Fruit fly (Drosophila melanogaster) whole organism, embryonic: ENCODE data around the gene MED28.

Experiments used
- Antp ChIP-seq: fragments of 200-800 bp; sonication (Bioruptor generic); optimal IDR thresholded peaks from 3 replicates; lab custom pipeline; 2016; ENCODE audit warnings: missing biosample characterization, missing genetic modification characterization
- Asciz ChIP-seq: fragments of 200-800 bp; sonication (Bioruptor generic); optimal IDR thresholded peaks from 2 replicates; lab custom pipeline; 2017; ENCODE audit warnings: missing biosample characterization, mild to moderate bottlenecking, missing genetic modification characterization, missing genetic modification reagents
- B-H1 ChIP-seq: fragments of 200-800 bp; sonication (Bioruptor generic); IDR thresholded peaks from 3 replicates; pipeline ENCODE4 v1.3.6; 2022; ENCODE audit warnings: missing biosample characterization, missing genetic modification characterization
- CG1024 ChIP-seq: fragments of 200-800 bp; sonication (Bioruptor generic); IDR thresholded peaks from 2 replicates; pipeline ENCODE4 v1.3.6; 2022; ENCODE audit warnings: missing biosample characterization, missing genetic modification characterization
- CG10366 ChIP-seq: fragments of 200-800 bp; sonication (Bioruptor generic); IDR thresholded peaks from 2 replicates; pipeline ENCODE4 v1.3.6; 2022; ENCODE audit warnings: missing biosample characterization, missing genetic modification characterization
- CG11247 ChIP-seq: fragments of 200-800 bp; sonication (Bioruptor generic); IDR thresholded peaks from 2 replicates; pipeline ENCODE4 v1.3.6; 2022; ENCODE audit warnings: missing biosample characterization, missing genetic modification characterization
- CG12236 ChIP-seq: fragments of 200-800 bp; sonication (Bioruptor generic); optimal IDR thresholded peaks from 2 replicates; lab custom pipeline; 2016; ENCODE audit warnings: missing biosample characterization, missing genetic modification characterization
- CG12942 ChIP-seq: fragments of 200-800 bp; sonication (Bioruptor generic); optimal IDR thresholded peaks from 3 replicates; lab custom pipeline; 2016; ENCODE audit warnings: missing biosample characterization, missing genetic modification characterization
- CG14050 ChIP-seq: fragments of 200-800 bp; sonication (Bioruptor generic); IDR thresholded peaks from 3 replicates; pipeline ENCODE4 v1.3.6; 2022; ENCODE audit warnings: missing biosample characterization, missing genetic modification characterization
- CG15601 ChIP-seq: fragments of 200-800 bp; sonication (Bioruptor generic); optimal IDR thresholded peaks from 3 replicates; lab custom pipeline; 2019; ENCODE audit warnings: missing biosample characterization, mild to moderate bottlenecking, missing genetic modification characterization, moderate library complexity
- CG16779 ChIP-seq: fragments of 200-800 bp; sonication (Bioruptor generic); IDR thresholded peaks from 2 replicates; pipeline ENCODE4 v1.3.6; 2022; ENCODE audit warnings: missing biosample characterization, missing genetic modification characterization
- CG17385 ChIP-seq: fragments of 200-800 bp; sonication (Bioruptor generic); optimal IDR thresholded peaks from 3 replicates; lab custom pipeline; 2018; ENCODE audit warnings: missing biosample characterization, mild to moderate bottlenecking, missing genetic modification characterization
- CG3065 ChIP-seq: fragments of 200-800 bp; sonication (Bioruptor generic); optimal IDR thresholded peaks from 2 replicates; lab custom pipeline; 2016; ENCODE audit warnings: missing biosample characterization, missing genetic modification characterization
- CG32532 ChIP-seq: fragments of 200-800 bp; sonication (Bioruptor generic); IDR thresholded peaks from 2 replicates; pipeline ENCODE4 v1.3.6; 2022; ENCODE audit warnings: missing biosample characterization, missing genetic modification characterization
- CG3847 ChIP-seq: fragments of 200-800 bp; sonication (Bioruptor generic); IDR thresholded peaks from 2 replicates; pipeline ENCODE4 v1.3.6; 2022; ENCODE audit warnings: missing biosample characterization, missing genetic modification characterization
- CG42726 ChIP-seq: fragments of 200-800 bp; sonication (Bioruptor generic); IDR thresholded peaks from 2 replicates; pipeline ENCODE4 v1.3.6; 2022; ENCODE audit warnings: missing biosample characterization, missing genetic modification characterization; ENCODE audit not compliant: partially characterized antibody
- CG8089 ChIP-seq: fragments of 200-800 bp; sonication (Bioruptor generic); optimal IDR thresholded peaks from 3 replicates; lab custom pipeline; 2016; ENCODE audit warnings: missing biosample characterization, missing genetic modification characterization
- Doc3 ChIP-seq: fragments of 200-800 bp; sonication (Bioruptor generic); IDR thresholded peaks from 3 replicates; pipeline ENCODE4 v1.3.6; 2022; ENCODE audit warnings: missing biosample characterization, missing genetic modification characterization; ENCODE audit not compliant: partially characterized antibody
- Dref ChIP-seq: fragments of 200-800 bp; sonication (Bioruptor generic); IDR thresholded peaks from 2 replicates; pipeline ENCODE4 v1.3.6; 2022; ENCODE audit warnings: missing biosample characterization, missing genetic modification characterization
- Elba2 ChIP-seq: fragments of 200-800 bp; sonication (Bioruptor generic); optimal IDR thresholded peaks from 3 replicates; lab custom pipeline; 2016; ENCODE audit warnings: missing biosample characterization, missing genetic modification characterization
- Ets65A ChIP-seq: fragments of 200-800 bp; sonication (Bioruptor generic); peaks from one replicate; lab custom pipeline; 2016; ENCODE audit warnings: missing biosample characterization, missing genetic modification characterization
- Hmr ChIP-seq: fragments of 200-800 bp; sonication (Bioruptor generic); optimal IDR thresholded peaks from 3 replicates; lab custom pipeline; 2017; ENCODE audit warnings: mild to moderate bottlenecking, missing biosample characterization, missing genetic modification reagents, missing genetic modification characterization
- Hsf ChIP-seq: fragments of 200-800 bp; sonication (Bioruptor generic); optimal IDR thresholded peaks from 3 replicates; lab custom pipeline; 2016; ENCODE audit warnings: missing biosample characterization, missing genetic modification characterization
- Jarid2 ChIP-seq: fragments of 200-800 bp; sonication (Bioruptor generic); optimal IDR thresholded peaks from 3 replicates; lab custom pipeline; 2017; ENCODE audit warnings: mild to moderate bottlenecking, missing biosample characterization, missing genetic modification reagents, missing genetic modification characterization
- Myb ChIP-seq: fragments of 200-800 bp; sonication (Bioruptor generic); optimal IDR thresholded peaks from 2 replicates; lab custom pipeline; 2016; ENCODE audit warnings: missing biosample characterization, missing genetic modification characterization
- NFAT ChIP-seq: fragments of 200-800 bp; sonication (Bioruptor generic); IDR thresholded peaks from 2 replicates; pipeline ENCODE4 v1.3.6; 2022; ENCODE audit warnings: missing biosample characterization, missing genetic modification characterization
- Side ChIP-seq: fragments of 200-800 bp; sonication (Bioruptor generic); optimal IDR thresholded peaks from 2 replicates; lab custom pipeline; 2016; ENCODE audit warnings: missing biosample characterization, missing genetic modification characterization
- Xbp1 ChIP-seq: fragments of 200-800 bp; sonication (Bioruptor generic); optimal IDR thresholded peaks from 3 replicates; lab custom pipeline; 2016; ENCODE audit warnings: missing biosample characterization, mild to moderate bottlenecking, missing genetic modification characterization
- amos ChIP-seq: fragments of 200-800 bp; sonication (Bioruptor generic); IDR thresholded peaks from 2 replicates; pipeline ENCODE4 v1.3.6; 2022; ENCODE audit warnings: missing biosample characterization, missing genetic modification characterization; ENCODE audit not compliant: partially characterized antibody
- bcd ChIP-seq: fragments of 200-800 bp; sonication (Bioruptor generic); optimal IDR thresholded peaks from 2 replicates; lab custom pipeline; 2017; ENCODE audit warnings: missing biosample characterization, mild to moderate bottlenecking, missing genetic modification characterization
- cg ChIP-seq: fragments of 200-800 bp; sonication (Bioruptor generic); optimal IDR thresholded peaks from 3 replicates; lab custom pipeline; 2019; ENCODE audit warnings: missing biosample characterization, mild to moderate bottlenecking, missing genetic modification characterization, moderate library complexity
- chif ChIP-seq, 2 experiments: fragments of 200-800 bp; sonication (Bioruptor generic); optimal IDR thresholded peaks; 3 replicates each; lab custom pipeline; 2016; ENCODE audit warnings: missing biosample characterization in 2 of 2, missing genetic modification characterization in 2 of 2
- da ChIP-seq: fragments of 200-800 bp; sonication (Bioruptor generic); optimal IDR thresholded peaks from 2 replicates; lab custom pipeline; 2016; ENCODE audit warnings: missing biosample characterization, missing genetic modification characterization
- dm ChIP-seq: fragments of 200-800 bp; sonication (Bioruptor generic); optimal IDR thresholded peaks from 3 replicates; lab custom pipeline; 2016; ENCODE audit warnings: missing biosample characterization, missing genetic modification characterization
- gce ChIP-seq: fragments of 200-800 bp; sonication (Bioruptor generic); IDR thresholded peaks from 3 replicates; pipeline ENCODE4 v1.3.6; 2022; ENCODE audit warnings: missing biosample characterization, missing genetic modification characterization
- kay ChIP-seq: fragments of 200-800 bp; sonication (Bioruptor generic); optimal IDR thresholded peaks from 2 replicates; lab custom pipeline; 2016; ENCODE audit warnings: missing biosample characterization, missing genetic modification characterization
- lilli ChIP-seq: fragments of 200-800 bp; sonication (Bioruptor generic); optimal IDR thresholded peaks from 3 replicates; lab custom pipeline; 2016; ENCODE audit warnings: missing biosample characterization, missing genetic modification characterization
- mam ChIP-seq: fragments of 200-800 bp; sonication (Bioruptor generic); optimal IDR thresholded peaks from 3 replicates; lab custom pipeline; 2016; ENCODE audit warnings: missing biosample characterization, missing genetic modification characterization
- nmo ChIP-seq: fragments of 200-800 bp; sonication (Bioruptor generic); optimal IDR thresholded peaks from 2 replicates; lab custom pipeline; 2018; ENCODE audit warnings: missing biosample characterization, mild to moderate bottlenecking, missing genetic modification characterization, moderate library complexity
- onecut ChIP-seq: fragments of 200-800 bp; sonication (Bioruptor generic); IDR thresholded peaks from 2 replicates; pipeline ENCODE4 v1.3.6; 2022; ENCODE audit warnings: missing biosample characterization, missing genetic modification characterization
- pan ChIP-seq, 4 experiments: fragments of >200 bp in 3 of 4; fragments of 200-800 bp in 1 of 4; sonication (Bioruptor generic) in 1 of 4; optimal IDR thresholded peaks in 3 of 4; IDR thresholded peaks in 1 of 4; 2 replicates each; pipeline versions ENCODE4 v1.3.6 to Lab custom; 2017 to 2022; ENCODE audit warnings: missing biosample characterization in 2 of 4, missing genetic modification characterization in 2 of 4, mixed read lengths in 1 of 4
- peb ChIP-seq: fragments of 200-800 bp; sonication (Bioruptor generic); IDR thresholded peaks from 2 replicates; pipeline ENCODE4 v1.3.6; 2022; ENCODE audit warnings: missing biosample characterization, missing genetic modification characterization
- ro ChIP-seq: fragments of 200-800 bp; sonication (Bioruptor generic); IDR thresholded peaks from 2 replicates; pipeline ENCODE4 v1.3.6; 2022; ENCODE audit warnings: missing biosample characterization, missing genetic modification characterization
- row ChIP-seq: fragments of 200-800 bp; sonication (Bioruptor generic); IDR thresholded peaks from 3 replicates; pipeline ENCODE4 v1.3.6; 2022; ENCODE audit warnings: missing biosample characterization, missing genetic modification characterization
- sc ChIP-seq, 3 experiments: fragments of >200 bp in 2 of 3; fragments of 200-800 bp in 1 of 3; sonication (Bioruptor generic) in 1 of 3; optimal IDR thresholded peaks; 2 replicates in 2 of 3; 3 replicates in 1 of 3; lab custom pipeline; 2017; ENCODE audit warnings: mild to moderate bottlenecking in 1 of 3, missing biosample characterization in 1 of 3, missing genetic modification characterization in 1 of 3, missing genetic modification reagents in 1 of 3
- seq ChIP-seq: fragments of 200-800 bp; sonication (Bioruptor generic); IDR thresholded peaks from 2 replicates; pipeline ENCODE4 v1.3.6; 2022; ENCODE audit warnings: missing biosample characterization, missing genetic modification characterization
- shn ChIP-seq: fragments of 200-800 bp; sonication (Bioruptor generic); optimal IDR thresholded peaks from 3 replicates; lab custom pipeline; 2016; ENCODE audit warnings: missing biosample characterization, missing genetic modification characterization
- sisA ChIP-seq: fragments of 200-800 bp; sonication (Bioruptor generic); IDR thresholded peaks from 2 replicates; pipeline ENCODE4 v1.3.6; 2022; ENCODE audit warnings: missing biosample characterization, missing genetic modification characterization
- tio ChIP-seq: fragments of 200-800 bp; sonication (Bioruptor generic); optimal IDR thresholded peaks from 2 replicates; lab custom pipeline; 2017; ENCODE audit warnings: missing biosample characterization, missing genetic modification characterization, inconsistent platforms
- toy ChIP-seq: fragments of 200-800 bp; sonication (Bioruptor generic); IDR thresholded peaks from 2 replicates; pipeline ENCODE4 v1.3.6; 2022; ENCODE audit warnings: missing biosample characterization, missing genetic modification characterization
- zen ChIP-seq: fragments of 200-800 bp; sonication (Bioruptor generic); optimal IDR thresholded peaks from 3 replicates; lab custom pipeline; 2018; ENCODE audit warnings: missing biosample characterization, mild to moderate bottlenecking, missing genetic modification characterization, moderate library complexity
- zf30C ChIP-seq: fragments of 200-800 bp; sonication (Bioruptor generic); optimal IDR thresholded peaks from 3 replicates; lab custom pipeline; 2018; ENCODE audit warnings: missing biosample characterization, mild to moderate bottlenecking, missing genetic modification characterization

MED28 gene

DNA sequence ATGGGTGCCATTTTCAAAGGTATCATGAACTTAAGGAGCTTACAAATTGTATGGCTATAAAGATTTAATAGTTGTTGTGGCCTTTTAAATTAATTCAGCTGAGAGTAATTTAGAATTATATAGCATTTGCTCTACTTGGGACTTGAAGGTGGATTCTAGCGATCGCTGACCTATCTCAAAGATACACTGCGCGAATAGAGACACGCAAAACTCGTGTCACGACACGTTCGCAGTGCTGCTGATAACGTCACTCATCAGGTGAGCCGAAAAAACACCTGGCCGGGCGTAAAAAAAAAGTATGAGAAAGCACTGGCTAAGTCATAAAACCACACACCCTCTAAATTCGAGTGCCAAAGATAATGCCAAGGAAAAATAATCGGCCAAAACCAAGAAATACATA, 12.9 kb downstream of the MED28 start (continued):
- TF ChIP-seq CG1024 (GFP tag; lab: Robert Waterston, UW) (no peak), sc (optimal IDR thresholded peaks at IDR 0.05; lab: Kevin White, UChicago) (no peak), sc (GFP tag; optimal IDR thresholded peaks at IDR 0.05; lab: Kevin White, UChicago) (no peak), CG15601 (tag; lab: Kevin White, UChicago) (no peak), Hmr (GFP tag; lab: Kevin White, UChicago) (no peak), lilli (GFP tag; lab: Kevin White, UChicago) (no peak), Jarid2 (no peak), CG3847 (GFP tag; lab: Robert Waterston, UW) (no peak), pan (optimal IDR thresholded peaks at IDR 0.05; lab: Kevin White, UChicago) (no peak), pan (GFP tag; optimal IDR thresholded peaks at IDR 0.05 in 1 of 2, IDR thresholded peaks at IDR 0.05 in 1 of 2) (peak in 1 of 2 experiments; percentile 10), amos (GFP tag; lab: Robert Waterston, UW) (peak; percentile 67), shn (GFP tag; lab: Kevin White, UChicago) (no peak), CG3065 (GFP tag; lab: Kevin White, UChicago) (no peak), CG8089 (GFP tag; lab: Kevin White, UChicago) (no peak), Dref (GFP tag; lab: Robert Waterston, UW) (no peak), ro (no peak), zf30C (GFP tag; lab: Kevin White, UChicago) (peak; percentile 61), CG11247 (GFP tag; lab: Robert Waterston, UW) (no peak), mam (GFP tag; lab: Kevin White, UChicago) (peak; percentile 19), zen (no peak), NFAT (no peak), B-H1 (no peak), CG16779 (GFP tag; lab: Robert Waterston, UW) (no peak), peb (GFP tag; lab: Robert Waterston, UW) (no peak), kay (GFP tag; lab: Kevin White, UChicago) (no peak), CG10366 (GFP tag; lab: Robert Waterston, UW) (no peak), gce (GFP tag; lab: Robert Waterston, UW) (no peak), CG12942 (GFP tag; lab: Kevin White, UChicago) (no peak), onecut (GFP tag; lab: Robert Waterston, UW) (no peak), row (peak; percentile 22; the same call in 1 of the 3 replicates), Asciz (GFP tag; lab: Kevin White, UChicago) (no peak), Xbp1 (GFP tag; lab: Kevin White, UChicago) (no peak), Hsf (no peak), CG12236 (GFP tag; lab: Kevin White, UChicago) (no peak), Ets65A (GFP tag; lab: Kevin White, UChicago) (peak; percentile 38), seq (GFP tag; lab: Robert Waterston, UW) (no peak), sisA (0 out of 2 replicates have a peak, but pooled peaks have one; percentile 18), CG42726 (GFP tag; lab: Robert Waterston, UW) (0 out of 2 replicates have a peak, but pooled peaks have one; percentile 21), da (no peak), Antp (GFP tag; lab: Kevin White, UChicago) (no peak), Elba2 (GFP tag; lab: Kevin White, UChicago) (no peak), CG17385 (GFP tag; lab: Kevin White, UChicago) (no peak), Myb (GFP tag; lab: Kevin White, UChicago) (no peak), Side (peak; percentile 4), dm (peak; percentile 20), cg (GFP tag; lab: Kevin White, UChicago) (no peak), tio (no peak), chif (GFP tag; optimal IDR thresholded peaks at IDR 0.05; lab: Kevin White, UChicago) (no peak), CG32532 (peak; percentile 42; the same call in 1 of the 2 replicates), nmo (GFP tag; lab: Kevin White, UChicago) (no peak), bcd (GFP tag; lab: Kevin White, UChicago) (no peak), CG14050 (no peak), Doc3 (peak; percentile 79), toy (GFP tag; lab: Robert Waterston, UW) (no peak)
